Fruit fly (Drosophila melanogaster) whole organism, prepupa: ENCODE results near the gene CG10462.

Experiments used
- CG15336 ChIP-seq: fragments of 200-800 bp; sonication (Bioruptor generic); IDR thresholded peaks from 2 replicates; pipeline ENCODE4 v1.3.6; 2022; ENCODE audit warnings: missing biosample characterization, missing genetic modification characterization
- CG16779 ChIP-seq: fragments of 200-800 bp; sonication (Bioruptor generic); optimal IDR thresholded peaks from 3 replicates; lab custom pipeline; 2017; ENCODE audit warnings: missing biosample characterization, mild to moderate bottlenecking, missing genetic modification characterization
- CG3032 ChIP-seq: fragments of 200-800 bp; optimal IDR thresholded peaks from 2 replicates; lab custom pipeline; 2019; ENCODE audit warnings: missing biosample characterization, mild to moderate bottlenecking, missing genetic modification characterization, moderate library complexity
- Sox102F ChIP-seq: fragments of 200-800 bp; sonication (Bioruptor generic); optimal IDR thresholded peaks from 2 replicates; lab custom pipeline; 2016; ENCODE audit warnings: missing biosample characterization, mild to moderate bottlenecking, missing genetic modification characterization
- dsx ChIP-seq: fragments of 200-800 bp; optimal IDR thresholded peaks from 3 replicates; lab custom pipeline; 2019; ENCODE audit warnings: missing biosample characterization, mild to moderate bottlenecking, missing genetic modification characterization, moderate library complexity; ENCODE audit not compliant: poor library complexity, severe bottlenecking

DNA sequence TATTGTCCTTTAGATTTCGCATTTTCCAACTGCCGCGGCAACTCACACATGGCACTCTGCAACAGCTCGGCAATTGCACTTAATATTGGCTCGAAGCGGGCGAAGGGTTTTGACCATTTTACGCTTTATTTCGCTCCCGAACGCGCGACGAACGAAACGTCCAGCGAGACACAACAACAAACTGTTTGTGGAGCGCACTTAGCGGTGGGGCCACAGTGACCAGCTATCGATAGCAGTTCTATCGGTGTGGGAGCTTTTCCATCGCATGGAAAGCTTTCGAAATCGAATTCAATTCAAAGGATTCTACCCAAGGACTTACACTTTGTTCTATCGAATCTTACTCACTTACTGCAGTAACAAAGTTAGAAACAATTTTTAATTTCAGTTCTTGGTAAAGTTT lies 20.9 kb upstream of the CG10462 start, which contains the start of gene CG10631:
- TF ChIP-seq CG3032 (tag; lab: Kevin White, UChicago) (no peak), CG16779 (tag; lab: Kevin White, UChicago) (no peak), dsx (GFP tag; lab: Kevin White, UChicago) (no peak), Sox102F (GFP tag; lab: Kevin White, UChicago) (no peak), CG15336 (no peak)
